Worm (Caenorhabditis elegans) whole organism, L1 larva: ENCODE measurements around the gene cdh-10.

Experiments
- aly-2 ChIP-seq: fragments of 150-350 bp; optimal IDR thresholded peaks from 2 replicates; lab custom pipeline; 2014; ENCODE audit warnings: missing biosample characterization, missing genetic modification characterization
- elt-2 ChIP-seq: sonication (generic microtip); optimal IDR thresholded peaks from 2 replicates; lab custom pipeline; 2016; ENCODE audit warnings: missing genetic modification characterization, mild to moderate bottlenecking, inconsistent platforms, missing compliant biosample characterization, missing genetic modification reagents
- fkh-10 ChIP-seq: sonication (generic microtip); optimal IDR thresholded peaks from 2 replicates; lab custom pipeline; 2017; ENCODE audit warnings: missing biosample characterization, missing genetic modification reagents, missing genetic modification characterization
- lin-13 ChIP-seq: fragments of 150-350 bp; optimal IDR thresholded peaks from 2 replicates; lab custom pipeline; 2014; ENCODE audit warnings: missing biosample characterization, missing genetic modification reagents, missing genetic modification characterization
- lin-35 ChIP-seq, 2 experiments: fragments of 150-350 bp; optimal IDR thresholded peaks; 2 replicates each; lab custom pipeline; 2014; ENCODE audit warnings: missing biosample characterization in 2 of 2, missing genetic modification characterization in 2 of 2, missing genetic modification reagents in 2 of 2
- mab-9 ChIP-seq: fragments of 200-800 bp; sonication (Bioruptor generic); IDR thresholded peaks from 2 replicates; pipeline ENCODE4 v1.3.6; 2022; ENCODE audit warnings: missing genetic modification reagents, missing genetic modification characterization, missing compliant biosample characterization
- mep-1 ChIP-seq: fragments of 150-350 bp; optimal IDR thresholded peaks from 2 replicates; lab custom pipeline; 2014; ENCODE audit warnings: missing biosample characterization, missing genetic modification characterization
- nhr-12 ChIP-seq: sonication (generic microtip); optimal IDR thresholded peaks from 2 replicates; lab custom pipeline; 2017; ENCODE audit warnings: missing biosample characterization, missing genetic modification characterization
- sox-4 ChIP-seq: sonication (generic microtip); optimal IDR thresholded peaks from 2 replicates; lab custom pipeline; 2016; ENCODE audit warnings: missing genetic modification characterization, missing compliant biosample characterization
- ztf-11 ChIP-seq, 2 experiments: sonication (generic microtip); optimal IDR thresholded peaks; 2 replicates each; lab custom pipeline; 2016 to 2017; ENCODE audit warnings: missing genetic modification characterization in 2 of 2, missing biosample characterization in 1 of 2, missing compliant biosample characterization in 1 of 2

DNA sequence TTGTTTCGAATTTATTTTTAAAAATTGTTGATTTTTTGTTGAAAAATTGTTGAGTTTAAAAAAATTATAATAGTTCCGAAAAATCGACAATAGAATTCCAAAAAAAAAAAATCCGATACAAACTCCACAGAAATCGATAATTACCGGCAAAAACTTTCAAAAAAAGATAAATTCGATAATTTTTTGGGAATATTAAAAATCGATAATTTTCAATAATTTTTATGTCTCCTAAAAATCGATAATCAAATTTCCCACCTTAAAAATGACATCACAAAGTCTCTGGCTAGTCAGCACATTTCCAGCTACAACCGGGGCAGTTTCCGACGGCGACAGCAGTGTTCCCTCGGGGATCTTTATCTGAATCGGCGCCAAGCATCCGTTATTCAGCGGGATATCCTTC lies 62.5 kb downstream of the cdh-10 start:
- no peak for TF ChIP-seq mep-1 (tag; lab: Kevin White, UChicago)
- TF ChIP-seq aly-2 (tag; lab: Kevin White, UChicago) = no peak
- TF ChIP-seq fkh-10 (GFP tag; lab: Kevin White, UChicago) = no peak
- no peak for TF ChIP-seq ztf-11 (tag; optimal IDR thresholded peaks at IDR 0.05; lab: Kevin White, UChicago)
- no peak for TF ChIP-seq sox-4 (tag; lab: Kevin White, UChicago)
- TF ChIP-seq lin-13 = no peak
- no peak for TF ChIP-seq nhr-12 (tag; lab: Kevin White, UChicago)
- TF ChIP-seq elt-2 = no peak
- TF ChIP-seq lin-35 (GFP tag; optimal IDR thresholded peaks at IDR 0.05; lab: Kevin White, UChicago) = no peak
- TF ChIP-seq mab-9 (GFP tag; lab: Robert Waterston, UW) = no peak
